Worm (Caenorhabditis elegans) whole organism, mixed stage, embryonic: ENCODE measurements around the gene fmo-5.

ENCODE experiments used
- blmp-1 ChIP-seq: fragments of 150-350 bp; optimal IDR thresholded peaks from 2 replicates; lab custom pipeline; 2014; ENCODE audit warnings: missing biosample characterization, missing genetic modification characterization
- snpc-4 ChIP-seq: fragments of 150-350 bp; optimal IDR thresholded peaks from 2 replicates; lab custom pipeline; 2014; ENCODE audit warnings: missing biosample characterization, missing genetic modification characterization
- unc-62 ChIP-seq: fragments of 150-350 bp; optimal IDR thresholded peaks from 2 replicates; lab custom pipeline; 2014; ENCODE audit warnings: missing biosample characterization, missing genetic modification reagents, missing genetic modification characterization
- zip-8 ChIP-seq: fragments of 150-350 bp; optimal IDR thresholded peaks from 2 replicates; lab custom pipeline; 2014; ENCODE audit warnings: missing biosample characterization, missing genetic modification characterization
- ztf-11 ChIP-seq: fragments of 150-350 bp; optimal IDR thresholded peaks from 2 replicates; lab custom pipeline; 2014; ENCODE audit warnings: missing biosample characterization, missing genetic modification characterization

DNA sequence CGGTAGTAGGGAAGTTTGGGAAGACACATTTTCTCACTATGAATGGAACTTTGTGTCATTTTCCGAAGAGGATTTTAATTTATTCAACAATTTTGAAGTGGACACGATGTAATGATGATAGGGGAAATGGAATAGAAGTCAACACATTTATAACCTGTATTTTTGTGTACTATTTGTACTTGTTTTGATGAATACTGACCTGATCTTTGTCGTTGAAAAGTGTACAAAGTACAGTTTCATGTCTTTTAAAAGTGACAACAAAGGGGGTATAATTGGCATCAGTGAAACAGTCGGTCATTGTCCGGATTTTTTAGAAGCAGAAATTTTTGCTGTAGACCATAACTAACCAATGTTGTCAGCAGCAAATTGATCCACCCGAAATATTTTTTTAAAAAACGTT, 14.2 kb downstream of the fmo-5 start, which contains the start of gene T02B11.6:
- TF ChIP-seq zip-8 (tag; lab: Kevin White, UChicago) = no peak
- TF ChIP-seq unc-62 (GFP tag; lab: Kevin White, UChicago) = no peak
- no peak for TF ChIP-seq blmp-1
- TF ChIP-seq snpc-4 (tag; lab: Kevin White, UChicago) = no peak
- no peak for TF ChIP-seq ztf-11 (tag; lab: Kevin White, UChicago)
